Fruit fly (Drosophila melanogaster): Measurements from ENCODE around the gene aus.

aus gene

DNA sequence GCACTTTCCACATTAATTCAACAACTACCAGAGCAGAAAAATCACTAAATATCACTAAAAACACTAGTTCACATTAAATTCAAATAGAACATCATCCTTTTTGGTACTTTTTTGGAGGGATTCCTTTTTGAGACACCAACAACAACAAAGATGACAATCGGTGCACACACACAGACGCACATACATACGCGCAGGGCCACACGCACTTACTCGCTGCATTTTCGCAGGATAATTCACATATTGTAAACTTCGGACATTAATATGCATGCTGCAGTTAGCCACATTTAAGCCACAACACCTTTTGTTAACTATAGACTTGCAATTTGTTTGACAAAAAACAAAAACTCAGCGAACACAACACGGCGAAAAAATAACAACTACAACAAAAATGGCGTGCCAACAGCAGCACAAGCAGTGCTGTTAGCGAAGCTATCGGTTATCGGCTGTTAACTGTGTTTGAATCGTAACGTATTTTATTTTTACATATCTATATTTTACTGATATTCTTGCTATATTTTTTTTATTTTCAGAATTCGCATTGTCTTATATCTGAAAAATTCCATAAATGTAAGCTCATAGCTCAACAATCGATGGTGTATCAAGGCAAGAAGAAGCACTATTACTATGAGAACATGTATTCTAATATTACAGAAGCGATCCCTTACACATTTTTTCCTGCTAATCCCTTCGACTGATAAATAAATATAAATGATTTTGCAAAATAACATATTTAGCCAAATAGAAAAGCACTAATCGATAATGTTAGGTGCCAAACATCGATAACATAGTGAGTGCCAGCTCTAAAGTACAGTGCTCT lies 10.2 kb upstream of the aus start (continued):
- peak; percentile 64; the same call in 1 of the 2 replicates for TF ChIP-seq unc-4 (GFP tag; IDR thresholded peaks at IDR 0.05; ENCODE audit: partially characterized antibody)
- no peak for TF ChIP-seq CG3726 (GFP tag; IDR thresholded peaks at IDR 0.05)
- peak; percentile 5 for TF ChIP-seq lilli (GFP tag; optimal IDR thresholded peaks at IDR 0.05)
- no peak for TF ChIP-seq CG4820 (GFP tag; optimal IDR thresholded peaks at IDR 0.05)
- 0 out of 2 replicates have a peak, but pooled peaks have one; percentile 14 for TF ChIP-seq E2f2 (GFP tag; IDR thresholded peaks at IDR 0.05)
- peak; percentile 70 for TF ChIP-seq vnd (GFP tag; IDR thresholded peaks at IDR 0.05; ENCODE audit: partially characterized antibody)
- peak; percentile 71 for TF ChIP-seq CG13287 (GFP tag; IDR thresholded peaks at IDR 0.05; ENCODE audit: partially characterized antibody)
- TF ChIP-seq CG17359 (tag; optimal IDR thresholded peaks at IDR 0.05): no peak
- peak; percentile 72 for TF ChIP-seq CG2116 (GFP tag; optimal IDR thresholded peaks at IDR 0.05)
- TF ChIP-seq CG31365 (tag; optimal IDR thresholded peaks at IDR 0.05): peak; percentile 19
- peak; percentile 61 for TF ChIP-seq CG6791 (GFP tag; IDR thresholded peaks at IDR 0.05; ENCODE audit: partially characterized antibody)
- TF ChIP-seq Lim3 (GFP tag; IDR thresholded peaks at IDR 0.05): no peak
- TF ChIP-seq sens (GFP tag): peak; percentile 66
- TF ChIP-seq HmgZ (tag; optimal IDR thresholded peaks at IDR 0.05): peak; percentile 32
- peak; percentile 71 for TF ChIP-seq Myb (GFP tag; optimal IDR thresholded peaks at IDR 0.05)
- no peak for TF ChIP-seq Sox102F (GFP tag; optimal IDR thresholded peaks at IDR 0.05)
- peak; percentile 98 for TF ChIP-seq CG17186 (GFP tag; optimal IDR thresholded peaks at IDR 0.05)
- peak; percentile 94 for TF ChIP-seq phol (tag; optimal IDR thresholded peaks at IDR 0.05)
- no peak for TF ChIP-seq fru (optimal IDR thresholded peaks at IDR 0.05)
- no peak for TF ChIP-seq Hand (GFP tag; optimal IDR thresholded peaks at IDR 0.05)
- TF ChIP-seq CG11247 (GFP tag; IDR thresholded peaks at IDR 0.05): no peak
- 0 out of 2 replicates have a peak, but pooled peaks have one; percentile 9 for TF ChIP-seq nerfin-2 (GFP tag; IDR thresholded peaks at IDR 0.05; ENCODE audit: partially characterized antibody)
- TF ChIP-seq HLH4C (GFP tag; IDR thresholded peaks at IDR 0.05; ENCODE audit: partially characterized antibody): peak; percentile 69; the same call in 2 of the 3 replicates
- TF ChIP-seq Elba2 (GFP tag; optimal IDR thresholded peaks at IDR 0.05): peak; percentile 17
- TF ChIP-seq lbe (GFP tag; optimal IDR thresholded peaks at IDR 0.05): peak; percentile 27
- peak; percentile 45; the same call in 2 of the 3 replicates for TF ChIP-seq Doc3 (GFP tag; IDR thresholded peaks at IDR 0.05; ENCODE audit: partially characterized antibody)
- TF ChIP-seq BEAF-32 (GFP tag; optimal IDR thresholded peaks at IDR 0.05): peak; percentile 81
- TF ChIP-seq CG16813 (GFP tag; IDR thresholded peaks at IDR 0.05; ENCODE audit: partially characterized antibody): peak; percentile 72
- TF ChIP-seq sna (GFP tag; IDR thresholded peaks at IDR 0.05; ENCODE audit: partially characterized antibody): peak; percentile 55; the same call in 1 of the 2 replicates
- peak; percentile 40 for TF ChIP-seq CG12391 (tag; optimal IDR thresholded peaks at IDR 0.05)
- 0 out of 3 replicates have a peak, but pooled peaks have one; percentile 45 for TF ChIP-seq Opbp (GFP tag; IDR thresholded peaks at IDR 0.05; ENCODE audit: partially characterized antibody)
- peak; percentile 91 for TF ChIP-seq CG4360 (GFP tag; IDR thresholded peaks at IDR 0.05)
- TF ChIP-seq MBD-R2 (GFP tag; IDR thresholded peaks at IDR 0.05): peak; percentile 25; the same call in 1 of the 2 replicates
- no peak for TF ChIP-seq her (GFP tag; optimal IDR thresholded peaks at IDR 0.05)
- TF ChIP-seq amos (GFP tag; IDR thresholded peaks at IDR 0.05; ENCODE audit: partially characterized antibody): peak; percentile 74
- peak; percentile 80 for TF ChIP-seq Dll (GFP tag; IDR thresholded peaks at IDR 0.05; ENCODE audit: partially characterized antibody)
- peak; percentile 16 for TF ChIP-seq CG18262 (tag; optimal IDR thresholded peaks at IDR 0.05)
- TF ChIP-seq CG4617 (GFP tag; optimal IDR thresholded peaks at IDR 0.05; ENCODE audit: borderline replicate concordance): peak; percentile 85
- no peak for TF ChIP-seq dimm (GFP tag; IDR thresholded peaks at IDR 0.05)
- TF ChIP-seq CG10267 (tag; optimal IDR thresholded peaks at IDR 0.05): peak; percentile 33
- TF ChIP-seq chinmo (GFP tag; IDR thresholded peaks at IDR 0.05; ENCODE audit: partially characterized antibody): peak; percentile 28; the same call in 1 of the 4 replicates
- 0 out of 3 replicates have a peak, but pooled peaks have one; percentile 49 for TF ChIP-seq CG7963 (GFP tag; IDR thresholded peaks at IDR 0.05; ENCODE audit: partially characterized antibody)
- TF ChIP-seq Hmx (GFP tag; optimal IDR thresholded peaks at IDR 0.05): peak; percentile 31
- no peak for TF ChIP-seq Max (GFP tag; optimal IDR thresholded peaks at IDR 0.05)

Measured in whole organism, embryonic.